Worm (Caenorhabditis elegans): Measurements from ENCODE around the gene C04B4.2.

Gene C04B4.2

ce11 chrX:12290539-12290938 lies 7.5 kb downstream of the C04B4.2 start, which contains the start of gene C04B4.4:
Gene C04B4.4, plus strand, starts transcription at chrX:12290839.
- no peak for TF ChIP-seq lin-39 (tag; optimal IDR thresholded peaks at IDR 0.05)
- no peak for TF ChIP-seq ceh-82 (tag; optimal IDR thresholded peaks at IDR 0.05)
- no peak for TF ChIP-seq sup-37 (GFP tag; optimal IDR thresholded peaks at IDR 0.05)
- no peak for TF ChIP-seq swsn-7 (tag; optimal IDR thresholded peaks at IDR 0.05)
- no peak for TF ChIP-seq unc-30 (tag; optimal IDR thresholded peaks at IDR 0.05)
- no peak for TF ChIP-seq nhr-12 (tag; optimal IDR thresholded peaks at IDR 0.05)
- no peak for TF ChIP-seq nhr-28 (tag; optimal IDR thresholded peaks at IDR 0.05)
- no peak for TF ChIP-seq ceh-90 (tag; optimal IDR thresholded peaks at IDR 0.05)
- TF ChIP-seq alr-1 (tag; optimal IDR thresholded peaks at IDR 0.05; ENCODE audit: borderline replicate concordance), result no peak
- no peak for TF ChIP-seq rnt-1 (tag; optimal IDR thresholded peaks at IDR 0.05)
- no peak for TF ChIP-seq aha-1 (tag; optimal IDR thresholded peaks at IDR 0.05)
- TF ChIP-seq lir-3 (tag; optimal IDR thresholded peaks at IDR 0.05; ENCODE audit: poor library complexity), result no peak
- no peak for TF ChIP-seq ceh-88 (GFP tag; IDR thresholded peaks at IDR 0.05)
- no peak for TF ChIP-seq lin-14 (GFP tag; optimal IDR thresholded peaks at IDR 0.05)
- no peak for TF ChIP-seq egl-13 (tag; optimal IDR thresholded peaks at IDR 0.05)
- TF ChIP-seq elt-2 (tag; optimal IDR thresholded peaks at IDR 0.05), result no peak
- TF ChIP-seq nhr-84 (tag; optimal IDR thresholded peaks at IDR 0.05), result no peak
- TF ChIP-seq mdl-1 (tag; optimal IDR thresholded peaks at IDR 0.05), result no peak
- no peak for TF ChIP-seq hpl-2 (GFP tag; optimal IDR thresholded peaks at IDR 0.05)
- no peak for TF ChIP-seq jun-1 (tag; optimal IDR thresholded peaks at IDR 0.05)

ce11 chrX:12294263-12294662 lies 11.2 kb downstream of the C04B4.2 start, which contains the start of gene W06D11.1:
Gene W06D11.1, plus strand, starts transcription at chrX:12294563.
- TF ChIP-seq vab-15 (tag; optimal IDR thresholded peaks at IDR 0.05) (no peak), lin-35 (GFP tag; optimal IDR thresholded peaks at IDR 0.05) (no peak), mdl-1 (tag; optimal IDR thresholded peaks at IDR 0.05) (no peak), unc-130 (tag; optimal IDR thresholded peaks at IDR 0.05) (no peak), ceh-63 (GFP tag; optimal IDR thresholded peaks at IDR 0.05) (no peak), C16A3.4 (tag; optimal IDR thresholded peaks at IDR 0.05) (no peak), nhr-71 (tag; optimal IDR thresholded peaks at IDR 0.05) (no peak), hlh-17 (GFP tag; optimal IDR thresholded peaks at IDR 0.05; ENCODE audit: borderline replicate concordance) (no peak), nhr-19 (GFP tag; conservative IDR thresholded peaks at IDR 0.05) (no peak), mep-1 (tag; optimal IDR thresholded peaks at IDR 0.05) (no peak), nhr-20 (tag; optimal IDR thresholded peaks at IDR 0.05) (no peak), Y116A8C.19 (tag; optimal IDR thresholded peaks at IDR 0.05; ENCODE audit: borderline replicate concordance) (no peak), elt-3 (tag; optimal IDR thresholded peaks at IDR 0.05) (no peak), isw-1 (GFP tag; IDR thresholded peaks at IDR 0.05) (no peak), ztf-4 (tag; optimal IDR thresholded peaks at IDR 0.05) (no peak), fos-1 (tag; optimal IDR thresholded peaks at IDR 0.05) (no peak)

ce11 chrX:12296392-12296791 lies 13.3 kb downstream of the C04B4.2 start, which contains the start of gene W06D11.2:
Gene W06D11.2, minus strand, starts transcription at chrX:12296730.
- TF ChIP-seq ceh-88 (GFP tag; IDR thresholded peaks at IDR 0.05) (no peak), C34B4.2 (tag; optimal IDR thresholded peaks at IDR 0.05) (no peak), lin-35 (GFP tag; optimal IDR thresholded peaks at IDR 0.05) (no peak), sptf-1 (tag; optimal IDR thresholded peaks at IDR 0.05) (no peak), nhr-84 (tag; optimal IDR thresholded peaks at IDR 0.05) (no peak), pax-3 (tag; optimal IDR thresholded peaks at IDR 0.05) (no peak), unc-86 (tag; optimal IDR thresholded peaks at IDR 0.05) (no peak)

Data from whole organism, L1 larva.